Fruit fly (Drosophila melanogaster) whole organism, embryonic: ENCODE measurements around the gene Arpc4.

ENCODE experiments used
- Asciz ChIP-seq: fragments of 200-800 bp; sonication (Bioruptor generic); optimal IDR thresholded peaks from 2 replicates; lab custom pipeline; 2017; ENCODE audit warnings: missing biosample characterization, mild to moderate bottlenecking, missing genetic modification characterization, missing genetic modification reagents
- BEAF-32 ChIP-seq: fragments of 200-800 bp; sonication (Bioruptor generic); optimal IDR thresholded peaks from 3 replicates; lab custom pipeline; 2017; ENCODE audit warnings: missing biosample characterization, missing genetic modification characterization, mild to moderate bottlenecking, moderate library complexity, missing genetic modification reagents
- BtbVII ChIP-seq: fragments of 200-800 bp; sonication (Bioruptor generic); optimal IDR thresholded peaks from 3 replicates; lab custom pipeline; 2017; ENCODE audit warnings: missing biosample characterization, mild to moderate bottlenecking, missing genetic modification characterization
- CG10366 ChIP-seq: fragments of 200-800 bp; sonication (Bioruptor generic); IDR thresholded peaks from 2 replicates; pipeline ENCODE4 v1.3.6; 2022; ENCODE audit warnings: missing biosample characterization, missing genetic modification characterization
- CG11085 ChIP-seq: fragments of 200-800 bp; sonication (Bioruptor generic); IDR thresholded peaks from 2 replicates; pipeline ENCODE4 v1.3.6; 2022; ENCODE audit warnings: missing biosample characterization, missing genetic modification characterization
- CG11398 ChIP-seq: fragments of 200-800 bp; sonication (Bioruptor generic); optimal IDR thresholded peaks from 2 replicates; lab custom pipeline; 2016; ENCODE audit warnings: missing biosample characterization, missing genetic modification characterization
- CG12942 ChIP-seq: fragments of 200-800 bp; sonication (Bioruptor generic); optimal IDR thresholded peaks from 3 replicates; lab custom pipeline; 2016; ENCODE audit warnings: missing biosample characterization, missing genetic modification characterization
- CG17361 ChIP-seq: fragments of 200-800 bp; sonication (Bioruptor generic); IDR thresholded peaks from 3 replicates; pipeline ENCODE4 v1.3.6; 2022; ENCODE audit warnings: missing biosample characterization, missing genetic modification characterization
- CG18262 ChIP-seq: fragments of 200-800 bp; optimal IDR thresholded peaks from 3 replicates; lab custom pipeline; 2019; ENCODE audit warnings: missing biosample characterization, mild to moderate bottlenecking, missing genetic modification characterization, moderate library complexity
- CG33557 ChIP-seq: fragments of 200-800 bp; sonication (Bioruptor generic); optimal IDR thresholded peaks from 2 replicates; lab custom pipeline; 2019; ENCODE audit warnings: missing biosample characterization, mild to moderate bottlenecking, missing genetic modification characterization, moderate library complexity
- CG4730 ChIP-seq: fragments of 200-800 bp; sonication (Bioruptor generic); IDR thresholded peaks from 2 replicates; pipeline ENCODE4 v1.3.6; 2022; ENCODE audit warnings: missing biosample characterization, missing genetic modification characterization
- CG4854 ChIP-seq: fragments of 200-800 bp; sonication (Bioruptor generic); optimal IDR thresholded peaks from 2 replicates; lab custom pipeline; 2016; ENCODE audit warnings: missing biosample characterization, missing genetic modification characterization, inconsistent platforms
- CG8388 ChIP-seq: fragments of 200-800 bp; sonication (Bioruptor generic); optimal IDR thresholded peaks from 2 replicates; lab custom pipeline; 2019; ENCODE audit warnings: missing biosample characterization, mild to moderate bottlenecking, missing genetic modification characterization, moderate library complexity
- CG9817 ChIP-seq: fragments of 200-800 bp; sonication (Bioruptor generic); optimal IDR thresholded peaks from 2 replicates; lab custom pipeline; 2018; ENCODE audit warnings: missing biosample characterization, mild to moderate bottlenecking, missing genetic modification characterization, moderate library complexity
- D ChIP-seq, 2 experiments: fragments of 200-800 bp in 1 of 2; fragments of >200 bp in 1 of 2; sonication (Bioruptor generic) in 1 of 2; optimal IDR thresholded peaks; 2 replicates in 1 of 2; 3 replicates in 1 of 2; lab custom pipeline; 2017; ENCODE audit warnings: mild to moderate bottlenecking in 1 of 2, missing biosample characterization in 1 of 2, missing genetic modification characterization in 1 of 2, missing genetic modification reagents in 1 of 2
- Dref ChIP-seq: fragments of 200-800 bp; sonication (Bioruptor generic); IDR thresholded peaks from 2 replicates; pipeline ENCODE4 v1.3.6; 2022; ENCODE audit warnings: missing biosample characterization, missing genetic modification characterization
- Ets65A ChIP-seq: fragments of 200-800 bp; sonication (Bioruptor generic); peaks from one replicate; lab custom pipeline; 2016; ENCODE audit warnings: missing biosample characterization, missing genetic modification characterization
- Fer1 ChIP-seq: fragments of 200-800 bp; sonication (Bioruptor generic); optimal IDR thresholded peaks from 2 replicates; lab custom pipeline; 2017; ENCODE audit warnings: missing biosample characterization, mild to moderate bottlenecking, missing genetic modification characterization
- Hr39 ChIP-seq: fragments of >200 bp; optimal IDR thresholded peaks from 2 replicates; lab custom pipeline; 2017
- MBD-R2 ChIP-seq: fragments of 200-800 bp; sonication (Bioruptor generic); IDR thresholded peaks from 2 replicates; pipeline ENCODE4 v1.3.6; 2022; ENCODE audit warnings: missing biosample characterization, missing genetic modification characterization
- Nf-YA ChIP-seq: fragments of 200-800 bp; sonication (Bioruptor generic); IDR thresholded peaks from 2 replicates; pipeline ENCODE4 v1.3.6; 2022; ENCODE audit warnings: missing biosample characterization, missing genetic modification characterization
- Optix ChIP-seq: fragments of 200-800 bp; sonication (Bioruptor generic); IDR thresholded peaks from 3 replicates; pipeline ENCODE4 v1.3.6; 2022; ENCODE audit warnings: missing biosample characterization, missing genetic modification characterization
- Rfx ChIP-seq: fragments of 200-800 bp; sonication (Bioruptor generic); IDR thresholded peaks from 2 replicates; pipeline ENCODE4 v1.3.6; 2022; ENCODE audit warnings: missing biosample characterization, missing genetic modification characterization
- Sox102F ChIP-seq: fragments of 200-800 bp; sonication (Bioruptor generic); optimal IDR thresholded peaks from 2 replicates; lab custom pipeline; 2018; ENCODE audit warnings: missing biosample characterization, mild to moderate bottlenecking, missing genetic modification characterization, moderate library complexity
- aop ChIP-seq: fragments of 200-800 bp; sonication (Bioruptor generic); IDR thresholded peaks from 2 replicates; pipeline ENCODE4 v1.3.6; 2022; ENCODE audit warnings: missing biosample characterization, missing genetic modification characterization
- cad ChIP-seq: fragments of >200 bp; optimal IDR thresholded peaks from 2 replicates; lab custom pipeline; 2017; ENCODE audit warnings: missing biosample characterization, missing genetic modification characterization
- crol ChIP-seq: fragments of 200-800 bp; sonication (Bioruptor generic); IDR thresholded peaks from 2 replicates; pipeline ENCODE4 v1.3.6; 2022; ENCODE audit warnings: missing biosample characterization, missing genetic modification characterization
- cwo ChIP-seq: fragments of 200-800 bp; sonication (Bioruptor generic); optimal IDR thresholded peaks from 3 replicates; lab custom pipeline; 2017; ENCODE audit warnings: missing biosample characterization, missing genetic modification characterization, mild to moderate bottlenecking, moderate library complexity, missing genetic modification reagents
- fd3F ChIP-seq: fragments of 200-800 bp; sonication (Bioruptor generic); optimal IDR thresholded peaks from 2 replicates; lab custom pipeline; 2018; ENCODE audit warnings: missing biosample characterization, mild to moderate bottlenecking, missing genetic modification characterization, moderate library complexity
- fu2 ChIP-seq: fragments of 200-800 bp; sonication (Bioruptor generic); optimal IDR thresholded peaks from 2 replicates; lab custom pipeline; 2016; ENCODE audit warnings: missing biosample characterization, missing genetic modification characterization
- grn ChIP-seq: fragments of 200-800 bp; sonication (Bioruptor generic); optimal IDR thresholded peaks from 3 replicates; lab custom pipeline; 2017; ENCODE audit warnings: missing biosample characterization, missing genetic modification characterization
- hkb ChIP-seq, 2 experiments: fragments of 200-800 bp in 1 of 2; fragments of >200 bp in 1 of 2; sonication (Bioruptor generic) in 1 of 2; IDR thresholded peaks in 1 of 2; optimal IDR thresholded peaks in 1 of 2; 2 replicates each; pipeline versions ENCODE4 v1.3.6 to Lab custom; 2017 to 2022; ENCODE audit warnings: missing biosample characterization in 1 of 2, missing genetic modification characterization in 1 of 2
- inv ChIP-seq: fragments of 200-800 bp; sonication (Bioruptor generic); IDR thresholded peaks from 2 replicates; pipeline ENCODE4 v1.3.6; 2022; ENCODE audit warnings: missing biosample characterization, missing genetic modification characterization; ENCODE audit not compliant: partially characterized antibody
- ken ChIP-seq: fragments of 200-800 bp; sonication (Bioruptor generic); IDR thresholded peaks from 3 replicates; pipeline ENCODE4 v1.3.6; 2022; ENCODE audit warnings: missing biosample characterization, missing genetic modification characterization
- lbe ChIP-seq: fragments of 200-800 bp; sonication (Bioruptor generic); optimal IDR thresholded peaks from 2 replicates; lab custom pipeline; 2016; ENCODE audit warnings: missing biosample characterization, mild to moderate bottlenecking, missing genetic modification characterization
- phol ChIP-seq: fragments of 200-800 bp; sonication (Bioruptor generic); optimal IDR thresholded peaks from 3 replicates; lab custom pipeline; 2018; ENCODE audit warnings: missing biosample characterization, mild to moderate bottlenecking, missing genetic modification characterization, moderate library complexity
- pros ChIP-seq: fragments of 200-800 bp; sonication (Bioruptor generic); optimal IDR thresholded peaks from 3 replicates; lab custom pipeline; 2019; ENCODE audit warnings: missing biosample characterization, mild to moderate bottlenecking, missing genetic modification characterization, moderate library complexity
- ranshi ChIP-seq: fragments of 200-800 bp; sonication (Bioruptor generic); IDR thresholded peaks from 2 replicates; pipeline ENCODE4 v1.3.6; 2022; ENCODE audit warnings: missing biosample characterization, missing genetic modification characterization
- sens-2 ChIP-seq: fragments of 200-800 bp; sonication (Bioruptor generic); IDR thresholded peaks from 2 replicates; pipeline ENCODE4 v1.3.6; 2022; ENCODE audit warnings: missing biosample characterization, missing genetic modification characterization
- shn ChIP-seq: fragments of 200-800 bp; sonication (Bioruptor generic); optimal IDR thresholded peaks from 3 replicates; lab custom pipeline; 2016; ENCODE audit warnings: missing biosample characterization, missing genetic modification characterization
- stc ChIP-seq: fragments of 200-800 bp; sonication (Bioruptor generic); IDR thresholded peaks from 2 replicates; pipeline ENCODE4 v1.3.6; 2022; ENCODE audit warnings: missing biosample characterization, missing genetic modification characterization
- tll ChIP-seq, 2 experiments: fragments of 200-800 bp in 1 of 2; fragments of >200 bp in 1 of 2; sonication (Bioruptor generic) in 1 of 2; optimal IDR thresholded peaks; 2 replicates each; lab custom pipeline; 2017 to 2019; ENCODE audit warnings: missing biosample characterization in 2 of 2, missing genetic modification characterization in 2 of 2, mild to moderate bottlenecking in 1 of 2, moderate library complexity in 1 of 2
- ttk ChIP-seq: fragments of 200-800 bp; sonication (Bioruptor generic); IDR thresholded peaks from 2 replicates; pipeline ENCODE4 v2.1.2; 2022; ENCODE audit warnings: missing biosample characterization, missing genetic modification characterization
- wdn ChIP-seq: fragments of 200-800 bp; sonication (Bioruptor generic); IDR thresholded peaks from 2 replicates; pipeline ENCODE4 v1.3.6; 2022; ENCODE audit warnings: missing biosample characterization, missing genetic modification characterization
- zf30C ChIP-seq: fragments of 200-800 bp; sonication (Bioruptor generic); optimal IDR thresholded peaks from 3 replicates; lab custom pipeline; 2018; ENCODE audit warnings: missing biosample characterization, mild to moderate bottlenecking, missing genetic modification characterization
- zfh1 ChIP-seq: fragments of 200-800 bp; sonication (Bioruptor generic); IDR thresholded peaks from 3 replicates; pipeline ENCODE4 v1.3.6; 2022; ENCODE audit warnings: missing biosample characterization, missing genetic modification characterization

Arpc4 gene

DNA sequence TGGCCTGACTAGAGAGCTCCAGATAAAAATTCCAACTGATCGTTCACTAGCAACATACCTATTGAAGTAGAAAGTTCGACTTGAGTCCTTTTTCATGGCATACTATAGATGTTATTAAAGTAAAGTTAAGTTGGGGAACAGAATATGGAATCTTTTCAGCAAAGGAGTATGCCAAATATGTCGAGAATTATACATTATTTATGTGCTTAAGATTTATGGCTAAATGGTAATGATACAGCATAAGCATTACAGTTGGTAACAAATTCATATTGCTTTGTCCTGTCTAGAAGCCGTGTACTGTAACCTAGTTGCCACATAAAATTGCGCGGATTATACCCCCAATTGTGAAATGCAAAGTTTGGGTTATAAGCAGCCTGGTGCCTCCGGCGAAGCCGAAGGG, 30.1 kb downstream of the Arpc4 start, which contains the start of gene CG31639:
Gene CG31639 (minus strand): TSS at position 101 of the 400 bp plus-strand sequence.
- TF ChIP-seq pros (GFP tag; lab: Kevin White, UChicago) = no peak
- no peak for TF ChIP-seq CG11085 (GFP tag; lab: Robert Waterston, UW)
- TF ChIP-seq BtbVII = no peak

- TF ChIP-seq Nf-YA (no peak), aop (GFP tag; lab: Robert Waterston, UW) (no peak), Sox102F (no peak), D (optimal IDR thresholded peaks at IDR 0.05; lab: Kevin White, UChicago) (no peak), D (GFP tag; optimal IDR thresholded peaks at IDR 0.05; lab: Kevin White, UChicago) (no peak), Fer1 (GFP tag; lab: Kevin White, UChicago) (no peak), shn (GFP tag; lab: Kevin White, UChicago) (no peak)
These were observed 35.2 kb downstream of the Arpc4 start, which contains the start of gene CG13989 for dm6 chr2L:6160100-6160499. TSS of gene CG13989 (plus strand) at chr2L:6160400.

DNA sequence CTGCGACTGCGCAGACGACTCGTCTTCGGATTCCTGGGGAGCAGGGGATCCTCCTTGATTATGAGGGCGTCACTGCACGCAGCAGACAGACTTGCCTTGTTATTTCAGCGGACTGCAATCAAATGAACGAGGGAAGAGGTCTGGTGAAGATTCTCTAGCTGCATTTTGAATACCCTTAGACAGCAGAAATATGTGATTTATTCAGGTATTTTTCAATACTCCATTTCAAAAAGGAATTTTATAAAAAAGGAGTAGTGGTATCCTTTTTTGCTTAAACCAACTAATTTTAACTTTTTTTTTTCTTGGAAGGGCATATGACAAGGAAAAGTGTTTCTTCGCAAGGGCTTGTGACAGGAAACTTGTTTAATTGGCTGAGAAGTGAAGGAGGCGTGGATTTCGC, 40.8 kb downstream of the Arpc4 start:
- TF ChIP-seq Optix (no peak), CG9817 (no peak), ken (GFP tag; lab: Robert Waterston, UW) (0 out of 3 replicates have a peak, but pooled peaks have one; percentile 20), CG8388 (GFP tag; lab: Kevin White, UChicago) (no peak), lbe (GFP tag; lab: Kevin White, UChicago) (peak; percentile 17), CG10366 (GFP tag; lab: Robert Waterston, UW) (no peak), stc (GFP tag; lab: Robert Waterston, UW) (no peak), Rfx (GFP tag; lab: Robert Waterston, UW) (no peak), wdn (GFP tag; lab: Robert Waterston, UW) (no peak), ttk (no peak), Asciz (no peak), CG33557 (no peak)

DNA sequence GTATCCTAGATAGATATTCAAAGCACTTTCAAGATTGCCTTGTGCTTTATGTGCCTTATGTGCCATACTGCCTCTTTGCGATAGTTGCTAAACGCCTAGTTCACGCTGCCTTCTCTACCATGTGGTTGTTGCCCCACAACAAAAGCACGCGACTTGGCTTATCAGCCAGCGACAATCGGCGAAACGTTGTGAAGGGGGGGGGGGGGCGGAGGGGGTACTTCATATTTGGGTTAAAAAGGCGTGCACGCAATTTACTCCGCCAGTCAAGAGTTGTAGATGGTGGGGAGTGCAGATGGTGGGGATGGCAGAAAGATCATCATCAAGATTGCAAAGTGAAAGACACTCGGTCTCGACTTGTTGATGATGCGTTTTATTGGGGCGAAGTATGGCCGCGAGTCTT, 44.2 kb downstream of the Arpc4 start:
- TF ChIP-seq MBD-R2 (GFP tag; lab: Robert Waterston, UW) (no peak), Dref (GFP tag; lab: Robert Waterston, UW) (no peak), fu2 (no peak), CG18262 (no peak), fd3F (GFP tag; lab: Kevin White, UChicago) (no peak), BEAF-32 (GFP tag; lab: Kevin White, UChicago) (peak; percentile 29), grn (peak; percentile 16), crol (GFP tag; lab: Robert Waterston, UW) (peak; percentile 66; the same call in 1 of the 2 replicates), cwo (peak; percentile 74), Hr39 (lab: Kevin White, UChicago) (peak; percentile 80)

DNA sequence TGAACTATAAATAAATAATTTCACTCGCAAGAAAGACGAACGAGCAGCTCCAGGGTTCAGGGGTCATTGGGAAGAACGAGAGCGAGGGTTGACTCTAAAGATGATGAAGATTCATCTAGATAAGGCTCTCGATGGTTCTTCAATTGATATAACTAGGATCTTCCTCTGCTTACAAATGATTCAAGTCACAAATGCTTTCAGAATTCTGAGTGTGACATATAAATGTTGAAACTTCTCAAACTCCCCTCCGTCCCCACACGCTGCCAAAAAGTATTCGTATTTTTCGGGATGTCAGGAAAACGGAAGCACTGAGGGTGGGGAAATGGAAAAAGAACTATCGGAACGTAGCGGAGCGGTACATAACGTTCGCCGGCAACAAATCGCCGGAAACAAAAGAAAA, 46.2 kb downstream of the Arpc4 start:
- TF ChIP-seq CG12942 = no peak
- no peak for TF ChIP-seq sens-2 (GFP tag; lab: Robert Waterston, UW)
- TF ChIP-seq CG11398 (GFP tag; lab: Kevin White, UChicago) = no peak
- TF ChIP-seq CG17361 (GFP tag; lab: Robert Waterston, UW) = 0 out of 3 replicates have a peak, but pooled peaks have one; percentile 12
- peak; percentile 30; the same call in 1 of the 2 replicates for TF ChIP-seq ranshi
- peak; percentile 1 for TF ChIP-seq phol (tag; lab: Kevin White, UChicago)
- peak; percentile 58 for TF ChIP-seq hkb (optimal IDR thresholded peaks at IDR 0.05; lab: Kevin White, UChicago)
- TF ChIP-seq hkb (GFP tag; IDR thresholded peaks at IDR 0.05; lab: Robert Waterston, UW) = no peak
- no peak for TF ChIP-seq inv (GFP tag; lab: Robert Waterston, UW)
- TF ChIP-seq CG4854 = no peak
- no peak for TF ChIP-seq CG4730 (GFP tag; lab: Robert Waterston, UW)
- no peak for TF ChIP-seq shn (GFP tag; lab: Kevin White, UChicago)
- TF ChIP-seq Ets65A (GFP tag; lab: Kevin White, UChicago) = peak; percentile 72
- no peak for TF ChIP-seq cad (GFP tag; lab: Kevin White, UChicago)
- peak; percentile 52; the same call in 1 of the 3 replicates for TF ChIP-seq zfh1 (GFP tag; lab: Robert Waterston, UW)
- no peak for TF ChIP-seq zf30C (GFP tag; lab: Kevin White, UChicago)
- TF ChIP-seq tll (GFP tag; optimal IDR thresholded peaks at IDR 0.05; lab: Kevin White, UChicago) = no peak
